Worm (Caenorhabditis elegans) whole organism, L2 larva: ENCODE measurements around the gene C10E2.1.

Experiments
- C34F6.9 ChIP-seq: fragments of 150-350 bp; optimal IDR thresholded peaks from 2 replicates; lab custom pipeline; 2014; ENCODE audit warnings: missing biosample characterization, missing genetic modification characterization
- F13H6.1 ChIP-seq: sonication (generic microtip); optimal IDR thresholded peaks from 2 replicates; lab custom pipeline; 2016; ENCODE audit warnings: missing genetic modification characterization, missing compliant biosample characterization
- R02D3.7 ChIP-seq: fragments of 150-350 bp; optimal IDR thresholded peaks from 2 replicates; lab custom pipeline; 2014; ENCODE audit warnings: missing biosample characterization, missing genetic modification characterization
- Y55F3AM.14 ChIP-seq: fragments of 200-800 bp; sonication (Bioruptor generic); optimal IDR thresholded peaks from 2 replicates; lab custom pipeline; 2018; ENCODE audit warnings: mild to moderate bottlenecking, missing genetic modification characterization, missing compliant biosample characterization
- ZK546.5 ChIP-seq: sonication (generic microtip); optimal IDR thresholded peaks from 2 replicates; lab custom pipeline; 2017; ENCODE audit warnings: missing biosample characterization, missing genetic modification characterization
- alr-1 ChIP-seq: fragments of 150-350 bp; optimal IDR thresholded peaks from 2 replicates; lab custom pipeline; 2014; ENCODE audit warnings: missing biosample characterization, missing genetic modification characterization
- aly-2 ChIP-seq: fragments of 150-350 bp; optimal IDR thresholded peaks from 2 replicates; lab custom pipeline; 2014; ENCODE audit warnings: missing biosample characterization, missing genetic modification characterization
- ama-1 ChIP-seq: fragments of 150-350 bp; optimal IDR thresholded peaks from 2 replicates; lab custom pipeline; 2018; ENCODE audit warnings: inconsistent platforms
- blmp-1 ChIP-seq: sonication (generic microtip); optimal IDR thresholded peaks from 2 replicates; lab custom pipeline; 2017; ENCODE audit warnings: missing genetic modification characterization, mild to moderate bottlenecking, missing compliant biosample characterization, antibody characterized with exemption, moderate library complexity; ENCODE audit not compliant: insufficient read depth
- ceh-16 ChIP-seq: fragments of 150-350 bp; optimal IDR thresholded peaks from 2 replicates; lab custom pipeline; 2014; ENCODE audit warnings: missing biosample characterization, missing genetic modification characterization
- ceh-82 ChIP-seq: fragments of 150-350 bp; optimal IDR thresholded peaks from 2 replicates; lab custom pipeline; 2014; ENCODE audit warnings: missing biosample characterization, missing genetic modification characterization
- crh-2 ChIP-seq: sonication (generic microtip); optimal IDR thresholded peaks from 2 replicates; lab custom pipeline; 2017; ENCODE audit warnings: missing biosample characterization, missing genetic modification characterization
- egl-27 ChIP-seq: sonication (generic microtip); optimal IDR thresholded peaks from 3 replicates; lab custom pipeline; 2017; ENCODE audit warnings: missing biosample characterization, missing genetic modification reagents, missing genetic modification characterization
- elt-1 ChIP-seq: fragments of 150-350 bp; optimal IDR thresholded peaks from 2 replicates; lab custom pipeline; 2014; ENCODE audit warnings: missing biosample characterization, missing genetic modification characterization
- elt-3 ChIP-seq: sonication (generic microtip); optimal IDR thresholded peaks from 2 replicates; lab custom pipeline; 2017; ENCODE audit warnings: missing biosample characterization, missing genetic modification characterization
- fos-1 ChIP-seq: fragments of 150-350 bp; optimal IDR thresholded peaks from 2 replicates; lab custom pipeline; 2014; ENCODE audit warnings: missing biosample characterization, missing genetic modification characterization
- gmeb-1 ChIP-seq: fragments of 150-350 bp; optimal IDR thresholded peaks from 2 replicates; lab custom pipeline; 2014; ENCODE audit warnings: missing biosample characterization, missing genetic modification characterization
- lin-11 ChIP-seq: fragments of 150-350 bp; sonication (generic microtip); optimal IDR thresholded peaks from 2 replicates; lab custom pipeline; 2014; ENCODE audit warnings: missing biosample characterization, missing genetic modification characterization, inconsistent platforms, mixed read lengths
- lin-13 ChIP-seq: fragments of 150-350 bp; optimal IDR thresholded peaks from 2 replicates; lab custom pipeline; 2014; ENCODE audit warnings: missing biosample characterization, missing genetic modification reagents, missing genetic modification characterization
- lin-39 ChIP-seq: fragments of 150-350 bp; optimal IDR thresholded peaks from 2 replicates; lab custom pipeline; 2014; ENCODE audit warnings: missing biosample characterization, missing genetic modification reagents, missing genetic modification characterization
- lsy-2 ChIP-seq, 2 experiments: fragments of 150-350 bp in 1 of 2; sonication (generic microtip) in 1 of 2; optimal IDR thresholded peaks; 2 replicates each; lab custom pipeline; 2014 to 2017; ENCODE audit warnings: missing biosample characterization in 2 of 2, missing genetic modification characterization in 2 of 2
- mab-5 ChIP-seq: fragments of 150-350 bp; optimal IDR thresholded peaks from 2 replicates; lab custom pipeline; 2014; ENCODE audit warnings: missing biosample characterization, missing genetic modification characterization
- mbf-1 ChIP-seq: sonication (generic microtip); optimal IDR thresholded peaks from 2 replicates; lab custom pipeline; 2017; ENCODE audit warnings: missing biosample characterization, missing genetic modification characterization
- mdl-1 ChIP-seq, 2 experiments: fragments of 150-350 bp in 1 of 2; sonication (generic microtip) in 1 of 2; optimal IDR thresholded peaks; 2 replicates each; lab custom pipeline; 2017; ENCODE audit warnings: missing biosample characterization in 2 of 2, missing genetic modification characterization in 2 of 2
- nhr-10 ChIP-seq: sonication (generic microtip); optimal IDR thresholded peaks from 2 replicates; lab custom pipeline; 2017; ENCODE audit warnings: missing biosample characterization, missing genetic modification characterization
- nhr-11 ChIP-seq: fragments of 150-350 bp; optimal IDR thresholded peaks from 2 replicates; lab custom pipeline; 2014; ENCODE audit warnings: missing biosample characterization, missing genetic modification characterization
- nhr-12 ChIP-seq: fragments of 150-350 bp; optimal IDR thresholded peaks from 2 replicates; lab custom pipeline; 2014; ENCODE audit warnings: missing biosample characterization, missing genetic modification characterization
- nhr-129 ChIP-seq: fragments of 150-350 bp; optimal IDR thresholded peaks from 2 replicates; lab custom pipeline; 2014; ENCODE audit warnings: missing biosample characterization, missing genetic modification characterization
- nhr-21 ChIP-seq: fragments of 150-350 bp; optimal IDR thresholded peaks from 2 replicates; lab custom pipeline; 2014; ENCODE audit warnings: missing biosample characterization, missing genetic modification characterization
- nhr-23 ChIP-seq: fragments of 150-350 bp; optimal IDR thresholded peaks from 2 replicates; lab custom pipeline; 2014; ENCODE audit warnings: missing biosample characterization, missing genetic modification reagents, missing genetic modification characterization
- nhr-237 ChIP-seq: fragments of 150-350 bp; optimal IDR thresholded peaks from 2 replicates; lab custom pipeline; 2014; ENCODE audit warnings: missing biosample characterization, missing genetic modification characterization
- nhr-25 ChIP-seq: fragments of 150-350 bp; sonication (generic microtip); optimal IDR thresholded peaks from 3 replicates; lab custom pipeline; 2014; ENCODE audit warnings: missing biosample characterization, missing genetic modification characterization
- nhr-6 ChIP-seq: fragments of 150-350 bp; optimal IDR thresholded peaks from 2 replicates; lab custom pipeline; 2014; ENCODE audit warnings: missing biosample characterization, missing genetic modification characterization
- nhr-77 ChIP-seq: fragments of 150-350 bp; optimal IDR thresholded peaks from 2 replicates; lab custom pipeline; 2014; ENCODE audit warnings: missing biosample characterization, missing genetic modification characterization
- peb-1 ChIP-seq: fragments of 150-350 bp; optimal IDR thresholded peaks from 2 replicates; lab custom pipeline; 2014; ENCODE audit warnings: missing biosample characterization, missing genetic modification characterization
- sem-4 ChIP-seq: fragments of 150-350 bp; optimal IDR thresholded peaks from 2 replicates; lab custom pipeline; 2014; ENCODE audit warnings: missing biosample characterization, missing genetic modification reagents, missing genetic modification characterization
- skn-1 ChIP-seq: sonication (generic microtip); optimal IDR thresholded peaks from 2 replicates; lab custom pipeline; 2017; ENCODE audit warnings: missing biosample characterization, missing genetic modification characterization
- sma-3 ChIP-seq: sonication (generic microtip); optimal IDR thresholded peaks from 2 replicates; lab custom pipeline; 2016; ENCODE audit warnings: missing genetic modification reagents, missing genetic modification characterization, missing compliant biosample characterization
- sma-9 ChIP-seq, 2 experiments: fragments of 150-350 bp in 1 of 2; sonication (generic microtip) in 1 of 2; optimal IDR thresholded peaks; 2 replicates each; lab custom pipeline; 2014 to 2016; ENCODE audit warnings: missing genetic modification characterization in 2 of 2, mild to moderate bottlenecking in 1 of 2, missing biosample characterization in 1 of 2, missing compliant biosample characterization in 1 of 2, missing genetic modification reagents in 1 of 2, moderate library complexity in 1 of 2
- snpc-4 ChIP-seq: fragments of 150-350 bp; optimal IDR thresholded peaks from 2 replicates; lab custom pipeline; 2014; ENCODE audit warnings: missing biosample characterization, missing genetic modification characterization
- unc-39 ChIP-seq: fragments of 150-350 bp; optimal IDR thresholded peaks from 2 replicates; lab custom pipeline; 2014; ENCODE audit warnings: missing biosample characterization, missing genetic modification characterization
- unc-55 ChIP-seq: fragments of 150-350 bp; sonication (generic microtip); optimal IDR thresholded peaks from 3 replicates; lab custom pipeline; 2014; ENCODE audit warnings: missing biosample characterization, missing genetic modification reagents, missing genetic modification characterization
- unc-62 ChIP-seq: fragments of 150-350 bp; optimal IDR thresholded peaks from 2 replicates; lab custom pipeline; 2014; ENCODE audit warnings: missing biosample characterization, missing genetic modification reagents, missing genetic modification characterization
- zag-1 ChIP-seq: fragments of 150-350 bp; optimal IDR thresholded peaks from 2 replicates; lab custom pipeline; 2014; ENCODE audit warnings: missing biosample characterization, missing genetic modification characterization
- ztf-1 ChIP-seq: fragments of 200-800 bp; sonication (Bioruptor generic); conservative IDR thresholded peaks from 2 replicates; pipeline ENCODE4 v1.3.6; 2022; ENCODE audit warnings: missing genetic modification characterization, missing compliant biosample characterization
- ztf-11 ChIP-seq: sonication (generic microtip); optimal IDR thresholded peaks from 2 replicates; lab custom pipeline; 2017; ENCODE audit warnings: missing biosample characterization, missing genetic modification characterization
- ztf-4 ChIP-seq: fragments of 150-350 bp; optimal IDR thresholded peaks from 2 replicates; lab custom pipeline; 2014; ENCODE audit warnings: missing biosample characterization, missing genetic modification characterization

Gene C10E2.1

DNA sequence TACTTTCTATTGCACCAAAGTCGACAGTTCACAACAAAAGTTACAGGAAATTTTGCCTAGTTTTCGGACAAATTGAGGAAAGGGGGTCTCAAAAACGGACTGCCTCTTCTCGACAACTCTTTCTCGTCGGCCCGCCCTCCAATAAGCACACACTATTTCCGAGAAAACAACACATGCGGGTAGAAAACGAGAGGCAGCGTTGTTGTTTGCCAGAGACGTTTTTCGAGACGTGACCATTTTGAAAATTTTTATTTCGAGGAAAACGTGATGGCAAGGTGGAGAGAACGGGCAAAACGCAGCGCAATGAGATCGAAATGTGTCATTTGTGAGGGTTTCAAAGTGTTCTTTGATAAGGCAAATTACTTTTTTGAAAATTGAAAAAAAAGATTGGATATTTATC, 30.8 kb downstream of the C10E2.1 start:
- TF ChIP-seq lin-39 (no peak), nhr-237 (tag; lab: Kevin White, UChicago) (no peak), C34F6.9 (tag; lab: Kevin White, UChicago) (peak; percentile 34), lin-11 (peak; percentile 60), nhr-21 (tag; lab: Kevin White, UChicago) (peak; percentile 49), mdl-1 (tag; optimal IDR thresholded peaks at IDR 0.05; lab: Kevin White, UChicago) (peak in 1 of 2 experiments; percentile 7), nhr-129 (tag; lab: Kevin White, UChicago) (peak; percentile 78), F13H6.1 (tag; lab: Kevin White, UChicago) (peak; percentile 4), aly-2 (tag; lab: Kevin White, UChicago) (no peak), nhr-23 (tag; lab: Kevin White, UChicago) (no peak), crh-2 (no peak), sma-9 (GFP tag; optimal IDR thresholded peaks at IDR 0.05; lab: Kevin White, UChicago) (peak; percentile 61), sma-9 (tag; optimal IDR thresholded peaks at IDR 0.05; lab: Kevin White, UChicago) (no peak), lsy-2 (tag; optimal IDR thresholded peaks at IDR 0.05; lab: Kevin White, UChicago) (peak in 1 of 2 experiments; percentile 27), elt-3 (tag; lab: Kevin White, UChicago) (no peak)

DNA sequence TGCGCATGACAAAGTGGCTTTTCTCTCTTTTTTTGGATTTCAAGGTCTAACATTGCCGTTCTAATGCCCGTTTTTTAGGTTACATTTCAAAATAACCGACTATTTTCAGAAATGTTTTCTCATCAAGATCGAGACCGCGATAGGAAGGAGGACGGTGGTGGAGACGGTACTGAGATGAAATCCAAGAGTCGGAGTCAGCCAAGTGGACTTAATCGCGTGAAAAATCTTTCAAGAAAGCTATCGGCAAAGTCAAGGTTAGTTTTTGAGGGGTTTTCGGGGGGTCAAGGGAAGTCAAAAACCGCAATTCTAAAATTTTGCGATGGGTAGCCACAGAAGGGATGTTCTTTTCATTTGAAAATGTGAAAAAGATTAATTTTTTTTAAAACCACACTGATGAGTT, 33.3 kb downstream of the C10E2.1 start, which contains the start of gene aak-2:
Gene aak-2 (plus strand): TSS at position 110 of the 400 bp plus-strand sequence.
- TF ChIP-seq gmeb-1 (tag; lab: Kevin White, UChicago) = no peak
- TF ChIP-seq ceh-16 (tag; lab: Kevin White, UChicago) = peak; percentile 31
- TF ChIP-seq snpc-4 (tag; lab: Kevin White, UChicago) = no peak
- TF ChIP-seq nhr-25 (tag; lab: Kevin White, UChicago) = peak; percentile 8

DNA sequence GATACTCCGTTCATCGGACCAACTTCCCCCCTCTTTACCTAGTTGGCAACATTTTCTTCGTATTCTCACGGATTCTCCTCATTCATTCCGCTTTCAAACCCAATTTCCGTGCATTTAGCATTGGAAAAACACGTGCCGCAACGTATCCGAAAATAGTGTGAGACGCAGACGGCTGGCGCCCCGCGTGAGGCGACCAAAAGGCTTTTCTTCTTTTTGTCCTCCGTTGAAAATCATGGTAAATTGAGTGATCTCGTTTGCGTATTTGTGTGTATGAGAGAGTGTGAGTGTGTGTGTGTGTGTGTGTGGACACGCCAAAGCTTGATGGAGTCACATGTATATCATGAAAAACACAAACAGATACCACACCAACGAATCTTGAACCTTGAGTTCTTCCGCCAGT, 34.2 kb downstream of the C10E2.1 start:
- peak; percentile 65 for TF ChIP-seq ama-1 (lab: Kevin White, UChicago)
- peak; percentile 78 for TF ChIP-seq blmp-1 (tag; lab: Kevin White, UChicago)
- TF ChIP-seq C34F6.9 (tag; lab: Kevin White, UChicago) = peak; percentile 97
- no peak for TF ChIP-seq ZK546.5 (tag; lab: Kevin White, UChicago)
- TF ChIP-seq lsy-2 (tag; optimal IDR thresholded peaks at IDR 0.05; lab: Kevin White, UChicago) = peak in 1 of 2 experiments; percentile 89
- peak; percentile 94 for TF ChIP-seq F13H6.1 (tag; lab: Kevin White, UChicago)
- TF ChIP-seq R02D3.7 = no peak
- TF ChIP-seq ztf-1 (GFP tag; lab: Robert Waterston, UW) = no peak
- peak; percentile 95 for TF ChIP-seq sma-9 (GFP tag; optimal IDR thresholded peaks at IDR 0.05; lab: Kevin White, UChicago)
- no peak for TF ChIP-seq sma-9 (tag; optimal IDR thresholded peaks at IDR 0.05; lab: Kevin White, UChicago)
- TF ChIP-seq snpc-4 (tag; lab: Kevin White, UChicago) = peak; percentile 73
- no peak for TF ChIP-seq unc-39 (tag; lab: Kevin White, UChicago)
- peak; percentile 94 for TF ChIP-seq nhr-25 (tag; lab: Kevin White, UChicago)
- no peak for TF ChIP-seq elt-1 (tag; lab: Kevin White, UChicago)
- no peak for TF ChIP-seq lin-39
- TF ChIP-seq sma-3 (GFP tag; lab: Kevin White, UChicago) = peak; percentile 91
- TF ChIP-seq mdl-1 (tag; optimal IDR thresholded peaks at IDR 0.05; lab: Kevin White, UChicago) = peak; percentile 94 to 97
- no peak for TF ChIP-seq mab-5 (tag; lab: Kevin White, UChicago)
- TF ChIP-seq mbf-1 = no peak
- no peak for TF ChIP-seq alr-1 (tag; lab: Kevin White, UChicago)
- peak; percentile 89 for TF ChIP-seq nhr-6 (tag; lab: Kevin White, UChicago)
- TF ChIP-seq sem-4 (tag; lab: Kevin White, UChicago) = peak; percentile 94
- no peak for TF ChIP-seq peb-1
- peak; percentile 73 for TF ChIP-seq ceh-16 (tag; lab: Kevin White, UChicago)
- peak; percentile 74 for TF ChIP-seq skn-1
- no peak for TF ChIP-seq nhr-77 (tag; lab: Kevin White, UChicago)
- peak; percentile 31 for TF ChIP-seq nhr-12 (tag; lab: Kevin White, UChicago)
- TF ChIP-seq aly-2 (tag; lab: Kevin White, UChicago) = no peak
- no peak for TF ChIP-seq nhr-11 (tag; lab: Kevin White, UChicago)
- TF ChIP-seq Y55F3AM.14 (GFP tag; lab: Kevin White, UChicago) = peak; percentile 90
- TF ChIP-seq egl-27 = peak; percentile 88
- TF ChIP-seq elt-3 (tag; lab: Kevin White, UChicago) = no peak
- no peak for TF ChIP-seq nhr-237 (tag; lab: Kevin White, UChicago)
- no peak for TF ChIP-seq nhr-10 (tag; lab: Kevin White, UChicago)
- TF ChIP-seq ztf-4 (tag; lab: Kevin White, UChicago) = peak; percentile 78
- TF ChIP-seq crh-2 = peak; percentile 97
- peak; percentile 85 for TF ChIP-seq fos-1 (tag; lab: Kevin White, UChicago)
- TF ChIP-seq nhr-129 (tag; lab: Kevin White, UChicago) = peak; percentile 99
- peak; percentile 68 for TF ChIP-seq gmeb-1 (tag; lab: Kevin White, UChicago)
- no peak for TF ChIP-seq ztf-11 (tag; lab: Kevin White, UChicago)
- peak; percentile 69 for TF ChIP-seq lin-13 (GFP tag; lab: Kevin White, UChicago)
- TF ChIP-seq unc-55 (GFP tag; lab: Kevin White, UChicago) = peak; percentile 92
- TF ChIP-seq nhr-21 (tag; lab: Kevin White, UChicago) = peak; percentile 97
- peak; percentile 80 for TF ChIP-seq zag-1 (tag; lab: Kevin White, UChicago)
- TF ChIP-seq unc-62 (GFP tag; lab: Kevin White, UChicago) = no peak
- peak; percentile 33 for TF ChIP-seq ceh-82 (tag; lab: Kevin White, UChicago)
- peak; percentile 93 for TF ChIP-seq lin-11
